Fruit fly (Drosophila melanogaster) whole organism, embryonic: ENCODE measurements around the gene Cyp12a4.

ENCODE experiments used
- CG11398 ChIP-seq: fragments of 200-800 bp; sonication (Bioruptor generic); optimal IDR thresholded peaks from 2 replicates; lab custom pipeline; 2016; ENCODE audit warnings: missing biosample characterization, missing genetic modification characterization
- CG11504 ChIP-seq: fragments of 200-800 bp; sonication (Bioruptor generic); optimal IDR thresholded peaks from 3 replicates; lab custom pipeline; 2019; ENCODE audit warnings: missing biosample characterization, mild to moderate bottlenecking, missing genetic modification characterization, moderate library complexity
- CG11723 ChIP-seq: fragments of 200-800 bp; sonication (Bioruptor generic); optimal IDR thresholded peaks from 2 replicates; lab custom pipeline; 2017; ENCODE audit warnings: missing biosample characterization, mild to moderate bottlenecking, missing genetic modification characterization
- CG12104 ChIP-seq: fragments of 200-800 bp; sonication (Bioruptor generic); optimal IDR thresholded peaks from 3 replicates; lab custom pipeline; 2016; ENCODE audit warnings: missing biosample characterization, missing genetic modification characterization
- CG1233 ChIP-seq: fragments of 200-800 bp; sonication (Bioruptor generic); optimal IDR thresholded peaks from 4 replicates; lab custom pipeline; 2018; ENCODE audit warnings: missing biosample characterization, mild to moderate bottlenecking, missing genetic modification characterization
- CG14441 ChIP-seq: fragments of 200-800 bp; sonication (Bioruptor generic); IDR thresholded peaks from 2 replicates; pipeline ENCODE4 v1.3.6; 2022; ENCODE audit warnings: missing biosample characterization, missing genetic modification characterization
- CG15601 ChIP-seq: fragments of 200-800 bp; sonication (Bioruptor generic); optimal IDR thresholded peaks from 3 replicates; lab custom pipeline; 2019; ENCODE audit warnings: missing biosample characterization, mild to moderate bottlenecking, missing genetic modification characterization, moderate library complexity
- CG17359 ChIP-seq: fragments of 200-800 bp; sonication (Bioruptor generic); optimal IDR thresholded peaks from 3 replicates; lab custom pipeline; 2018; ENCODE audit warnings: missing biosample characterization, mild to moderate bottlenecking, missing genetic modification characterization, moderate library complexity
- CG17612 ChIP-seq: fragments of 200-800 bp; sonication (Bioruptor generic); IDR thresholded peaks from 2 replicates; pipeline ENCODE4 v1.3.6; 2022; ENCODE audit warnings: missing biosample characterization, missing genetic modification characterization
- CG1832 ChIP-seq: fragments of 200-800 bp; sonication (Bioruptor generic); optimal IDR thresholded peaks from 2 replicates; lab custom pipeline; 2017; ENCODE audit warnings: missing biosample characterization, mild to moderate bottlenecking, missing genetic modification characterization, inconsistent platforms
- CG30403 ChIP-seq: fragments of 200-800 bp; sonication (Bioruptor generic); optimal IDR thresholded peaks from 3 replicates; lab custom pipeline; 2016; ENCODE audit warnings: missing biosample characterization, missing genetic modification characterization
- CG3163 ChIP-seq: fragments of 200-800 bp; sonication (Bioruptor generic); optimal IDR thresholded peaks from 3 replicates; lab custom pipeline; 2016; ENCODE audit warnings: missing biosample characterization, missing genetic modification characterization
- CG4360 ChIP-seq: fragments of 200-800 bp; sonication (Bioruptor generic); IDR thresholded peaks from 2 replicates; pipeline ENCODE4 v1.3.6; 2022; ENCODE audit warnings: missing biosample characterization, missing genetic modification characterization
- CG6689 ChIP-seq: fragments of 200-800 bp; sonication (Bioruptor generic); IDR thresholded peaks from 2 replicates; pipeline ENCODE4 v1.3.6; 2022; ENCODE audit warnings: missing biosample characterization, missing genetic modification characterization
- CG6813 ChIP-seq: fragments of 200-800 bp; sonication (Bioruptor generic); optimal IDR thresholded peaks from 2 replicates; lab custom pipeline; 2017; ENCODE audit warnings: missing biosample characterization, missing genetic modification characterization, mild to moderate bottlenecking, moderate library complexity, missing genetic modification reagents
- CG7372 ChIP-seq: fragments of 200-800 bp; sonication (Bioruptor generic); IDR thresholded peaks from 2 replicates; pipeline ENCODE4 v1.3.6; 2022; ENCODE audit warnings: missing biosample characterization, missing genetic modification characterization
- CG7987 ChIP-seq: fragments of 200-800 bp; sonication (Bioruptor generic); optimal IDR thresholded peaks from 2 replicates; lab custom pipeline; 2018; ENCODE audit warnings: missing biosample characterization, mild to moderate bottlenecking, missing genetic modification characterization, moderate library complexity
- CG9727 ChIP-seq: fragments of 200-800 bp; sonication (Bioruptor generic); optimal IDR thresholded peaks from 3 replicates; lab custom pipeline; 2017; ENCODE audit warnings: missing biosample characterization, mild to moderate bottlenecking, missing genetic modification characterization
- Chrac-16 ChIP-seq: fragments of 200-800 bp; sonication (Bioruptor generic); optimal IDR thresholded peaks from 3 replicates; lab custom pipeline; 2016; ENCODE audit warnings: missing biosample characterization, missing genetic modification characterization
- Dbx ChIP-seq: fragments of 200-800 bp; sonication (Bioruptor generic); IDR thresholded peaks from 3 replicates; pipeline ENCODE4 v1.3.6; 2022; ENCODE audit warnings: missing biosample characterization, missing genetic modification characterization
- Dp ChIP-seq: fragments of 200-800 bp; sonication (Bioruptor generic); optimal IDR thresholded peaks from 2 replicates; lab custom pipeline; 2018; ENCODE audit warnings: missing biosample characterization, mild to moderate bottlenecking, missing genetic modification characterization, moderate library complexity
- Dref ChIP-seq: fragments of 200-800 bp; sonication (Bioruptor generic); IDR thresholded peaks from 2 replicates; pipeline ENCODE4 v1.3.6; 2022; ENCODE audit warnings: missing biosample characterization, missing genetic modification characterization
- E2f2 ChIP-seq: fragments of 200-800 bp; sonication (Bioruptor generic); IDR thresholded peaks from 2 replicates; pipeline ENCODE4 v1.3.6; 2022; ENCODE audit warnings: missing biosample characterization, missing genetic modification characterization
- HHEX ChIP-seq: fragments of 200-800 bp; sonication (Bioruptor generic); optimal IDR thresholded peaks from 3 replicates; lab custom pipeline; 2017; ENCODE audit warnings: missing biosample characterization, mild to moderate bottlenecking, missing genetic modification characterization, missing genetic modification reagents
- HLH3B ChIP-seq: fragments of 200-800 bp; sonication (Bioruptor generic); IDR thresholded peaks from 2 replicates; pipeline ENCODE4 v1.3.6; 2022; ENCODE audit warnings: missing biosample characterization, missing genetic modification characterization
- Hey ChIP-seq: fragments of 200-800 bp; sonication (Bioruptor generic); optimal IDR thresholded peaks from 3 replicates; lab custom pipeline; 2018; ENCODE audit warnings: missing biosample characterization, mild to moderate bottlenecking, missing genetic modification characterization
- Lpt ChIP-seq: fragments of >200 bp; optimal IDR thresholded peaks from 2 replicates; lab custom pipeline; 2018; ENCODE audit warnings: missing biosample characterization, missing genetic modification characterization
- Meics ChIP-seq: fragments of 200-800 bp; sonication (Bioruptor generic); optimal IDR thresholded peaks from 2 replicates; lab custom pipeline; 2017; ENCODE audit warnings: missing biosample characterization, mild to moderate bottlenecking, missing genetic modification characterization
- NC2β ChIP-seq: fragments of 200-800 bp; sonication (Bioruptor generic); optimal IDR thresholded peaks from 2 replicates; lab custom pipeline; 2016; ENCODE audit warnings: missing biosample characterization, missing genetic modification characterization
- Ravus ChIP-seq: fragments of 200-800 bp; sonication (Bioruptor generic); IDR thresholded peaks from 2 replicates; pipeline ENCODE4 v1.3.6; 2022; ENCODE audit warnings: missing biosample characterization, missing genetic modification characterization
- Rfx ChIP-seq: fragments of 200-800 bp; sonication (Bioruptor generic); IDR thresholded peaks from 2 replicates; pipeline ENCODE4 v1.3.6; 2022; ENCODE audit warnings: missing biosample characterization, missing genetic modification characterization
- chinmo ChIP-seq: fragments of 200-800 bp; sonication (Bioruptor generic); IDR thresholded peaks from 4 replicates; pipeline ENCODE4 v1.3.6; 2022; ENCODE audit warnings: missing biosample characterization, missing genetic modification characterization; ENCODE audit not compliant: partially characterized antibody
- en ChIP-seq: fragments of 200-800 bp; sonication (Bioruptor generic); optimal IDR thresholded peaks from 2 replicates; lab custom pipeline; 2016; ENCODE audit warnings: missing biosample characterization, missing genetic modification characterization
- eyg ChIP-seq: fragments of 200-800 bp; sonication (Bioruptor generic); optimal IDR thresholded peaks from 3 replicates; lab custom pipeline; 2016; ENCODE audit warnings: missing biosample characterization, missing genetic modification characterization
- hth ChIP-seq: fragments of >200 bp; optimal IDR thresholded peaks from 2 replicates; lab custom pipeline; 2017; ENCODE audit warnings: inconsistent platforms
- inv ChIP-seq: fragments of 200-800 bp; sonication (Bioruptor generic); IDR thresholded peaks from 2 replicates; pipeline ENCODE4 v1.3.6; 2022; ENCODE audit warnings: missing biosample characterization, missing genetic modification characterization; ENCODE audit not compliant: partially characterized antibody
- knrl ChIP-seq: fragments of 200-800 bp; sonication (Bioruptor generic); IDR thresholded peaks from 3 replicates; pipeline ENCODE4 v1.3.6; 2022; ENCODE audit warnings: missing biosample characterization, missing genetic modification characterization; ENCODE audit not compliant: partially characterized antibody
- lab ChIP-seq: fragments of 200-800 bp; sonication (Bioruptor generic); optimal IDR thresholded peaks from 3 replicates; lab custom pipeline; 2017; ENCODE audit warnings: missing biosample characterization, missing genetic modification characterization, mild to moderate bottlenecking, moderate library complexity, missing genetic modification reagents
- lmd ChIP-seq: fragments of 200-800 bp; sonication (Bioruptor generic); IDR thresholded peaks from 2 replicates; pipeline ENCODE4 v1.3.6; 2022; ENCODE audit warnings: missing biosample characterization, missing genetic modification characterization
- maf-S ChIP-seq: fragments of 200-800 bp; sonication (Bioruptor generic); optimal IDR thresholded peaks from 2 replicates; lab custom pipeline; 2016; ENCODE audit warnings: missing biosample characterization, missing genetic modification characterization
- pum ChIP-seq: fragments of 200-800 bp; sonication (Bioruptor generic); optimal IDR thresholded peaks from 2 replicates; lab custom pipeline; 2016; ENCODE audit warnings: missing biosample characterization, missing genetic modification characterization
- repo ChIP-seq: fragments of 200-800 bp; sonication (Bioruptor generic); optimal IDR thresholded peaks from 2 replicates; lab custom pipeline; 2016; ENCODE audit warnings: missing biosample characterization, missing genetic modification characterization
- row ChIP-seq: fragments of 200-800 bp; sonication (Bioruptor generic); IDR thresholded peaks from 3 replicates; pipeline ENCODE4 v1.3.6; 2022; ENCODE audit warnings: missing biosample characterization, missing genetic modification characterization
- sim ChIP-seq: fragments of 200-800 bp; sonication (Bioruptor generic); IDR thresholded peaks from 2 replicates; pipeline ENCODE4 v1.3.6; 2022; ENCODE audit warnings: missing biosample characterization, missing genetic modification characterization
- sima ChIP-seq: fragments of 200-800 bp; sonication (Bioruptor generic); optimal IDR thresholded peaks from 2 replicates; lab custom pipeline; 2016; ENCODE audit warnings: missing biosample characterization, missing genetic modification characterization
- slou ChIP-seq: fragments of 200-800 bp; sonication (Bioruptor generic); optimal IDR thresholded peaks from 3 replicates; lab custom pipeline; 2016; ENCODE audit warnings: missing biosample characterization, missing genetic modification characterization
- so ChIP-seq: fragments of 200-800 bp; sonication (Bioruptor generic); IDR thresholded peaks from 3 replicates; pipeline ENCODE4 v1.3.6; 2022; ENCODE audit warnings: missing biosample characterization, missing genetic modification characterization
- sr ChIP-seq: fragments of 200-800 bp; sonication (Bioruptor generic); IDR thresholded peaks from 3 replicates; pipeline ENCODE4 v1.3.6; 2022; ENCODE audit warnings: missing biosample characterization, missing genetic modification characterization
- stc ChIP-seq: fragments of 200-800 bp; sonication (Bioruptor generic); IDR thresholded peaks from 2 replicates; pipeline ENCODE4 v1.3.6; 2022; ENCODE audit warnings: missing biosample characterization, missing genetic modification characterization
- wor ChIP-seq: fragments of 200-800 bp; sonication (Bioruptor generic); IDR thresholded peaks from 2 replicates; pipeline ENCODE4 v1.3.6; 2022; ENCODE audit warnings: missing biosample characterization, missing genetic modification characterization

Cyp12a4 gene

dm6 chr3R:19156670-19157402 lies 21.9 kb downstream of the Cyp12a4 start, which contains the start of gene nanos (continued):
- TF ChIP-seq slou (GFP tag; lab: Kevin White, UChicago): no peak
- TF ChIP-seq sima (GFP tag; lab: Kevin White, UChicago): no peak
- TF ChIP-seq CG6813: peak; percentile 10
- TF ChIP-seq CG1233 (GFP tag; lab: Kevin White, UChicago): peak; percentile 11
- TF ChIP-seq E2f2 (GFP tag; lab: Robert Waterston, UW): peak; percentile 99
- TF ChIP-seq lab (GFP tag; lab: Kevin White, UChicago): peak; percentile 76
- TF ChIP-seq maf-S (GFP tag; lab: Kevin White, UChicago): peak; percentile 69
- TF ChIP-seq chinmo (GFP tag; lab: Robert Waterston, UW): peak; percentile 97
- no peak for TF ChIP-seq Ravus (GFP tag; lab: Robert Waterston, UW)
- peak; percentile 64 for TF ChIP-seq CG14441
- TF ChIP-seq CG4360 (GFP tag; lab: Robert Waterston, UW): peak; percentile 9; the same call in 1 of the 2 replicates
- peak; percentile 49 for TF ChIP-seq repo (GFP tag; lab: Kevin White, UChicago)
- TF ChIP-seq eyg (GFP tag; lab: Kevin White, UChicago): peak; percentile 64
- TF ChIP-seq CG6689 (GFP tag; lab: Robert Waterston, UW): 0 out of 2 replicates have a peak, but pooled peaks have one; percentile 23
- no peak for TF ChIP-seq sim (GFP tag; lab: Robert Waterston, UW)
- TF ChIP-seq CG11398: peak; percentile 66
- peak; percentile 52 for TF ChIP-seq CG9727 (GFP tag; lab: Kevin White, UChicago)
- peak; percentile 29 for TF ChIP-seq CG15601
- peak; percentile 45; the same call in 1 of the 3 replicates for TF ChIP-seq sr (GFP tag; lab: Robert Waterston, UW)
- peak; percentile 38; the same call in 1 of the 2 replicates for TF ChIP-seq CG7372 (GFP tag; lab: Robert Waterston, UW)
- TF ChIP-seq Hey (tag; lab: Kevin White, UChicago): peak; percentile 39
- peak; percentile 61 for TF ChIP-seq CG3163 (GFP tag; lab: Kevin White, UChicago)
- peak; percentile 77 for TF ChIP-seq Dref (GFP tag; lab: Robert Waterston, UW)
- TF ChIP-seq wor: no peak
- TF ChIP-seq row: peak; percentile 78
- peak; percentile 31 for TF ChIP-seq CG17359 (tag; lab: Kevin White, UChicago)
- peak; percentile 54 for TF ChIP-seq CG11504 (tag; lab: Kevin White, UChicago)
- TF ChIP-seq so (GFP tag; lab: Robert Waterston, UW): 0 out of 3 replicates have a peak, but pooled peaks have one; percentile 11
- TF ChIP-seq Meics (GFP tag; lab: Kevin White, UChicago): peak; percentile 49
- no peak for TF ChIP-seq CG1832 (GFP tag; lab: Kevin White, UChicago)
- TF ChIP-seq CG12104 (GFP tag; lab: Kevin White, UChicago): peak; percentile 53
- peak; percentile 99 for TF ChIP-seq Dp (GFP tag; lab: Kevin White, UChicago)
- peak; percentile 57 for TF ChIP-seq CG30403
- peak; percentile 99 for TF ChIP-seq knrl (GFP tag; lab: Robert Waterston, UW)
- TF ChIP-seq CG17612 (GFP tag; lab: Robert Waterston, UW): no peak
- peak; percentile 39 for TF ChIP-seq HHEX (GFP tag; lab: Kevin White, UChicago)
- peak; percentile 49; the same call in 1 of the 2 replicates for TF ChIP-seq HLH3B (GFP tag; lab: Robert Waterston, UW)
- TF ChIP-seq Chrac-16 (GFP tag; lab: Kevin White, UChicago): peak; percentile 45
- TF ChIP-seq hth (lab: Kevin White, UChicago): no peak
- TF ChIP-seq lmd: peak; percentile 67
- TF ChIP-seq Rfx (GFP tag; lab: Robert Waterston, UW): peak; percentile 92
- TF ChIP-seq CG11723 (GFP tag; lab: Kevin White, UChicago): peak; percentile 48
- TF ChIP-seq CG7987 (GFP tag; lab: Kevin White, UChicago): peak; percentile 67
- TF ChIP-seq inv: peak; percentile 99
- peak; percentile 90 for TF ChIP-seq Dbx
- peak; percentile 21 for TF ChIP-seq en (GFP tag; lab: Kevin White, UChicago)
- TF ChIP-seq NC2β (GFP tag; lab: Kevin White, UChicago): peak; percentile 56
- TF ChIP-seq Lpt (GFP tag; lab: Kevin White, UChicago): no peak
- peak; percentile 59 for TF ChIP-seq pum
- 0 out of 2 replicates have a peak, but pooled peaks have one; percentile 12 for TF ChIP-seq stc (GFP tag; lab: Robert Waterston, UW)
